Fruit fly (Drosophila melanogaster) whole organism, prepupa: ENCODE results near the gene Mkp3.

ENCODE experiments used
- Blimp-1 ChIP-seq: fragments of 200-800 bp; sonication (Bioruptor generic); optimal IDR thresholded peaks from 3 replicates; lab custom pipeline; 2017; ENCODE audit warnings: missing biosample characterization, missing genetic modification characterization, mild to moderate bottlenecking, moderate library complexity, missing genetic modification reagents
- CG10631 ChIP-seq: fragments of 200-800 bp; sonication (Bioruptor generic); optimal IDR thresholded peaks from 2 replicates; lab custom pipeline; 2016; ENCODE audit warnings: missing biosample characterization, missing genetic modification characterization
- CG11294 ChIP-seq: fragments of 200-800 bp; sonication (Bioruptor generic); IDR thresholded peaks from 2 replicates; pipeline ENCODE4 v1.3.6; 2022; ENCODE audit warnings: missing biosample characterization, missing genetic modification characterization
- CG15336 ChIP-seq: fragments of 200-800 bp; sonication (Bioruptor generic); IDR thresholded peaks from 2 replicates; pipeline ENCODE4 v1.3.6; 2022; ENCODE audit warnings: missing biosample characterization, missing genetic modification characterization
- CG1621 ChIP-seq: fragments of 200-800 bp; sonication (Bioruptor generic); optimal IDR thresholded peaks from 3 replicates; lab custom pipeline; 2018; ENCODE audit warnings: missing biosample characterization, mild to moderate bottlenecking, missing genetic modification characterization
- CG3032 ChIP-seq: fragments of 200-800 bp; optimal IDR thresholded peaks from 2 replicates; lab custom pipeline; 2019; ENCODE audit warnings: missing biosample characterization, mild to moderate bottlenecking, missing genetic modification characterization, moderate library complexity
- CG31627 ChIP-seq: fragments of 200-800 bp; sonication (Bioruptor generic); optimal IDR thresholded peaks from 3 replicates; lab custom pipeline; 2016; ENCODE audit warnings: missing biosample characterization, missing genetic modification characterization
- CG32006 ChIP-seq: fragments of 200-800 bp; sonication (Bioruptor generic); optimal IDR thresholded peaks from 3 replicates; lab custom pipeline; 2017; ENCODE audit warnings: missing biosample characterization, mild to moderate bottlenecking, missing genetic modification characterization
- CG34406 ChIP-seq: fragments of 200-800 bp; sonication (Bioruptor generic); optimal IDR thresholded peaks from 3 replicates; lab custom pipeline; 2016; ENCODE audit warnings: missing biosample characterization, missing genetic modification characterization
- CG4318 ChIP-seq: fragments of 200-800 bp; sonication (Bioruptor generic); optimal IDR thresholded peaks from 3 replicates; lab custom pipeline; 2017; ENCODE audit warnings: missing biosample characterization, mild to moderate bottlenecking, missing genetic modification characterization
- CG6276 ChIP-seq: fragments of 200-800 bp; sonication (Bioruptor generic); optimal IDR thresholded peaks from 2 replicates; lab custom pipeline; 2017; ENCODE audit warnings: missing biosample characterization, mild to moderate bottlenecking, missing genetic modification characterization
- CG6792 ChIP-seq: fragments of 200-800 bp; sonication (Bioruptor generic); optimal IDR thresholded peaks from 3 replicates; lab custom pipeline; 2016; ENCODE audit warnings: missing biosample characterization, missing genetic modification characterization
- CG6808 ChIP-seq: fragments of 200-800 bp; sonication (Bioruptor generic); optimal IDR thresholded peaks from 3 replicates; lab custom pipeline; 2017; ENCODE audit warnings: missing biosample characterization, missing genetic modification characterization, mild to moderate bottlenecking, moderate library complexity, missing genetic modification reagents
- CG6854 ChIP-seq: fragments of 200-800 bp; sonication (Bioruptor generic); optimal IDR thresholded peaks from 2 replicates; lab custom pipeline; 2017; ENCODE audit warnings: missing biosample characterization, mild to moderate bottlenecking, missing genetic modification characterization
- CG7368 ChIP-seq: fragments of 200-800 bp; sonication (Bioruptor generic); optimal IDR thresholded peaks from 3 replicates; lab custom pipeline; 2016; ENCODE audit warnings: missing biosample characterization, missing genetic modification characterization
- CG8119 ChIP-seq: fragments of 200-800 bp; sonication (Bioruptor generic); IDR thresholded peaks from 3 replicates; pipeline ENCODE4 v1.3.6; 2022; ENCODE audit warnings: missing biosample characterization, missing genetic modification characterization
- CG8319 ChIP-seq: fragments of 200-800 bp; sonication (Bioruptor generic); optimal IDR thresholded peaks from 3 replicates; lab custom pipeline; 2016; ENCODE audit warnings: missing biosample characterization, missing genetic modification characterization
- CG8632 ChIP-seq: fragments of 200-800 bp; sonication (Bioruptor generic); optimal IDR thresholded peaks from 3 replicates; lab custom pipeline; 2016; ENCODE audit warnings: missing biosample characterization, missing genetic modification characterization
- CG9139 ChIP-seq: fragments of 200-800 bp; sonication (Bioruptor generic); optimal IDR thresholded peaks from 3 replicates; lab custom pipeline; 2017; ENCODE audit warnings: missing biosample characterization, mild to moderate bottlenecking, missing genetic modification characterization
- Eip75B ChIP-seq: fragments of 200-800 bp; sonication (Bioruptor generic); optimal IDR thresholded peaks from 3 replicates; lab custom pipeline; 2016; ENCODE audit warnings: missing biosample characterization, missing genetic modification characterization
- Ets96B ChIP-seq: fragments of 200-800 bp; optimal IDR thresholded peaks from 2 replicates; lab custom pipeline; 2019; ENCODE audit warnings: missing biosample characterization, mild to moderate bottlenecking, missing genetic modification characterization, moderate library complexity
- Hr38 ChIP-seq: sonication (Bioruptor generic); optimal IDR thresholded peaks from 2 replicates; lab custom pipeline; 2016; ENCODE audit warnings: missing biosample characterization, missing genetic modification characterization
- Hr4 ChIP-seq: fragments of 200-800 bp; sonication (Bioruptor generic); optimal IDR thresholded peaks from 3 replicates; lab custom pipeline; 2016; ENCODE audit warnings: missing biosample characterization, missing genetic modification characterization
- Met ChIP-seq: fragments of 200-800 bp; sonication (Bioruptor generic); optimal IDR thresholded peaks from 3 replicates; lab custom pipeline; 2016; ENCODE audit warnings: missing biosample characterization, missing genetic modification characterization
- OdsH ChIP-seq: fragments of 200-800 bp; sonication (Bioruptor generic); optimal IDR thresholded peaks from 3 replicates; lab custom pipeline; 2016; ENCODE audit warnings: missing biosample characterization, missing genetic modification characterization
- Smox ChIP-seq: fragments of 200-800 bp; sonication (Bioruptor generic); optimal IDR thresholded peaks from 3 replicates; lab custom pipeline; 2016; ENCODE audit warnings: missing biosample characterization, missing genetic modification characterization
- Sox102F ChIP-seq: fragments of 200-800 bp; sonication (Bioruptor generic); optimal IDR thresholded peaks from 2 replicates; lab custom pipeline; 2016; ENCODE audit warnings: missing biosample characterization, mild to moderate bottlenecking, missing genetic modification characterization
- achi ChIP-seq: fragments of 200-800 bp; sonication (Bioruptor generic); optimal IDR thresholded peaks from 3 replicates; lab custom pipeline; 2016; ENCODE audit warnings: missing biosample characterization, missing genetic modification characterization
- cyc ChIP-seq: fragments of 200-800 bp; sonication (Bioruptor generic); optimal IDR thresholded peaks from 3 replicates; lab custom pipeline; 2016; ENCODE audit warnings: missing biosample characterization, missing genetic modification characterization
- dac ChIP-seq: fragments of 200-800 bp; sonication (Bioruptor generic); optimal IDR thresholded peaks from 2 replicates; lab custom pipeline; 2017; ENCODE audit warnings: missing biosample characterization, mild to moderate bottlenecking, missing genetic modification characterization
- dsx ChIP-seq: fragments of 200-800 bp; optimal IDR thresholded peaks from 3 replicates; lab custom pipeline; 2019; ENCODE audit warnings: missing biosample characterization, mild to moderate bottlenecking, missing genetic modification characterization, moderate library complexity; ENCODE audit not compliant: poor library complexity, severe bottlenecking
- eg ChIP-seq: fragments of 200-800 bp; sonication (Bioruptor generic); IDR thresholded peaks from 3 replicates; pipeline ENCODE4 v1.3.6; 2022; ENCODE audit warnings: missing biosample characterization, missing genetic modification characterization
- esn ChIP-seq: fragments of 200-800 bp; sonication (Bioruptor generic); optimal IDR thresholded peaks from 2 replicates; lab custom pipeline; 2016; ENCODE audit warnings: missing biosample characterization, mild to moderate bottlenecking, missing genetic modification characterization, moderate library complexity
- fd59A ChIP-seq: fragments of 200-800 bp; sonication (Bioruptor generic); optimal IDR thresholded peaks from 2 replicates; lab custom pipeline; 2017; ENCODE audit warnings: missing biosample characterization, mild to moderate bottlenecking, missing genetic modification characterization, missing genetic modification reagents
- fd85E ChIP-seq: fragments of 200-800 bp; sonication (Bioruptor generic); optimal IDR thresholded peaks from 3 replicates; lab custom pipeline; 2016; ENCODE audit warnings: missing biosample characterization, missing genetic modification characterization
- fkh ChIP-seq: fragments of 200-800 bp; sonication (Bioruptor generic); optimal IDR thresholded peaks from 3 replicates; lab custom pipeline; 2017; ENCODE audit warnings: missing biosample characterization, mild to moderate bottlenecking, missing genetic modification characterization, moderate library complexity
- lz ChIP-seq: fragments of 200-800 bp; sonication (Bioruptor generic); optimal IDR thresholded peaks from 3 replicates; lab custom pipeline; 2016; ENCODE audit warnings: missing biosample characterization, missing genetic modification characterization
- net ChIP-seq: fragments of 200-800 bp; sonication (Bioruptor generic); optimal IDR thresholded peaks from 3 replicates; lab custom pipeline; 2016; ENCODE audit warnings: missing biosample characterization, missing genetic modification characterization
- pdm3 ChIP-seq: fragments of 200-800 bp; sonication (Bioruptor generic); optimal IDR thresholded peaks from 3 replicates; lab custom pipeline; 2016; ENCODE audit warnings: missing biosample characterization, missing genetic modification characterization
- salr ChIP-seq, 2 experiments: fragments of 200-800 bp; sonication (Bioruptor generic); optimal IDR thresholded peaks; 3 replicates each; lab custom pipeline; 2016 to 2018; ENCODE audit warnings: missing biosample characterization in 2 of 2, missing genetic modification characterization in 2 of 2, mild to moderate bottlenecking in 1 of 2
- spab ChIP-seq: fragments of 200-800 bp; sonication (Bioruptor generic); optimal IDR thresholded peaks from 2 replicates; lab custom pipeline; 2017; ENCODE audit warnings: missing biosample characterization, mild to moderate bottlenecking, missing genetic modification characterization, missing genetic modification reagents
- ss ChIP-seq, 2 experiments: fragments of 200-800 bp; sonication (Bioruptor generic); optimal IDR thresholded peaks; 2 replicates in 1 of 2; 3 replicates in 1 of 2; lab custom pipeline; 2017 to 2018; ENCODE audit warnings: mild to moderate bottlenecking in 2 of 2, missing biosample characterization in 2 of 2, missing genetic modification characterization in 2 of 2, moderate library complexity in 1 of 2
- svp ChIP-seq: fragments of 200-800 bp; sonication (Bioruptor generic); peaks from one replicate; lab custom pipeline; 2016; ENCODE audit warnings: missing biosample characterization, missing genetic modification characterization
- topi ChIP-seq: fragments of 200-800 bp; sonication (Bioruptor generic); optimal IDR thresholded peaks from 3 replicates; lab custom pipeline; 2016; ENCODE audit warnings: missing biosample characterization, missing genetic modification characterization
- vri ChIP-seq: fragments of 200-800 bp; sonication (Bioruptor generic); optimal IDR thresholded peaks from 3 replicates; lab custom pipeline; 2016; ENCODE audit warnings: missing biosample characterization, mild to moderate bottlenecking, missing genetic modification characterization

The Mkp3 gene

DNA sequence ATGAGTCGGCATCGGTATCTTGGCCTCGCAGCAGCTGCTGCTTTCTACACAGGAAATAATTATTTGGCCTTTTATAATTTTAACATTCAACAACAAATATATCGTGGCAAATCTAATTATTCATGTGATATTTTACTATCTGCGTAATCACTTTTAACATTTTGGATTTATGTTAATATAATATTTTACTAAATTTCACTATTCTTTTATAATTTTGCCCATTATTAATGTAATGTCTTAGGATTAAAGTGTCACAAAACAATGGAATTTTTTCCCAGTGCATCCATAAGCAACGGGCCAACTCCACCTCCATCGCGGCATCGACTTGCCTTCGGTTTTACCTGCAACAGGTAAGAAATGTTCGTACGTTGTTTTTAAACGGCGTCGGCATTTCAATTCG lies 43.7 kb downstream of the Mkp3 start (continued):
- peak; percentile 91 for TF ChIP-seq Met (GFP tag; lab: Kevin White, UChicago)
- peak; percentile 94 for TF ChIP-seq svp (GFP tag; lab: Kevin White, UChicago)
- peak; percentile 89 for TF ChIP-seq net (GFP tag; lab: Kevin White, UChicago)
- TF ChIP-seq CG32006 = peak; percentile 97
- TF ChIP-seq CG6792 (GFP tag; lab: Kevin White, UChicago) = peak; percentile 93
- TF ChIP-seq CG6808 (GFP tag; lab: Kevin White, UChicago) = peak; percentile 95
- peak; percentile 91 for TF ChIP-seq fd59A (GFP tag; lab: Kevin White, UChicago)
- peak; percentile 95 for TF ChIP-seq spab (GFP tag; lab: Kevin White, UChicago)
- peak; percentile 98 for TF ChIP-seq CG3032 (tag; lab: Kevin White, UChicago)
- TF ChIP-seq vri (GFP tag; lab: Kevin White, UChicago) = peak; percentile 72
- peak; percentile 93 for TF ChIP-seq CG9139 (GFP tag; lab: Kevin White, UChicago)
- TF ChIP-seq Sox102F (GFP tag; lab: Kevin White, UChicago) = peak; percentile 88
- peak; percentile 89 for TF ChIP-seq Smox
- peak; percentile 94 to 95 for TF ChIP-seq ss (GFP tag; optimal IDR thresholded peaks at IDR 0.05; lab: Kevin White, UChicago)
- TF ChIP-seq CG8632 (GFP tag; lab: Kevin White, UChicago) = peak; percentile 95
- TF ChIP-seq esn (GFP tag; lab: Kevin White, UChicago) = peak; percentile 95
- TF ChIP-seq fkh (GFP tag; lab: Kevin White, UChicago) = peak; percentile 14
- TF ChIP-seq CG8319 (GFP tag; lab: Kevin White, UChicago) = peak; percentile 89
- TF ChIP-seq cyc (GFP tag; lab: Kevin White, UChicago) = peak; percentile 86
- peak; percentile 92 for TF ChIP-seq Hr4
- peak; percentile 97 for TF ChIP-seq Ets96B

DNA sequence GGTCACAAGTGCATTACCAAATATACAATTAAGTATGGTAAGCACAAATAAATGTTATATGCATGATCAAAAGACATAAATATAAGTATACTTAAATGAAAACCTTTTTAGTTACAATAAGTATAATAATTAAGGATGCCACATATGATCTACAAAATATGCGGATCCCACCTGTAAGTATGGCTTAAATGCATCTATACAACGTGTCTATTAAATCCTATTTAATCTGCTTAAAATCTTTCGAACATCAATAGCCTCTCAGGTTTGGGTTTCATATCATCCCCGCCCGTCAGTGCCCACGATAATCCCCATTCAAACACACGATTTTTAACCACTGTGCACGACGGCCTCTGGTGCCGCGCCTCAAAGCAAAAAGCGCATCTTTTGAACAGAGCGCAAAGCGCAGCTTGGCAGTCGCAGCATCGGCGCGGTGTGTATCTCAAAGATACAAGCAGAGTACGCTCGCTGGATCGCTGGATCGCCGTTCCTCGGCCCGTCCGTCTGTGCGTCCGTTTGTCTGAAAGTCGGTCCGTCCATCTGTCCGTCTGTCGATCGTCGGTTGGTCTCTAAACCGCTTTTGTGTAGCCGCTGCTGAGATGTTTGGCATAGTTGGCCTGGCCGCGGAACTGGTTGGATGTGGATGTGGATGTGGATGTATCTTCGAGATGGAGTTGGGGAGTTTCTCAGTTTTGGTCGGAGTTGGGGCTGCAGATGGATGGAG lies 44.4 kb downstream of the Mkp3 start:
- peak; percentile 92 for TF ChIP-seq CG10631 (GFP tag; lab: Kevin White, UChicago)
- peak; percentile 56 for TF ChIP-seq CG1621 (tag; lab: Kevin White, UChicago)
- TF ChIP-seq pdm3 (GFP tag; lab: Kevin White, UChicago) = peak; percentile 87
- peak; percentile 90 for TF ChIP-seq CG6792 (GFP tag; lab: Kevin White, UChicago)
- TF ChIP-seq topi = peak; percentile 91
- peak; percentile 90 for TF ChIP-seq spab (GFP tag; lab: Kevin White, UChicago)
- TF ChIP-seq esn (GFP tag; lab: Kevin White, UChicago) = peak; percentile 93
- peak; percentile 63 to 90 for TF ChIP-seq salr (GFP tag; optimal IDR thresholded peaks at IDR 0.05; lab: Kevin White, UChicago)
- TF ChIP-seq Hr38 (GFP tag; lab: Kevin White, UChicago) = no peak
- peak; percentile 59 for TF ChIP-seq Blimp-1 (GFP tag; lab: Kevin White, UChicago)
- TF ChIP-seq CG11294 = no peak
- TF ChIP-seq Hr4 = peak; percentile 89
- peak; percentile 75 for TF ChIP-seq dsx (GFP tag; lab: Kevin White, UChicago)
- TF ChIP-seq ss (GFP tag; optimal IDR thresholded peaks at IDR 0.05; lab: Kevin White, UChicago) = peak; percentile 71 to 90
- peak; percentile 67 for TF ChIP-seq vri (GFP tag; lab: Kevin White, UChicago)
- peak; percentile 94 for TF ChIP-seq CG32006
- peak; percentile 75 for TF ChIP-seq CG15336 (GFP tag; lab: Robert Waterston, UW)
- TF ChIP-seq CG6276 (GFP tag; lab: Kevin White, UChicago) = peak; percentile 83
- TF ChIP-seq CG7368 (GFP tag; lab: Kevin White, UChicago) = peak; percentile 87
- peak; percentile 90 for TF ChIP-seq net (GFP tag; lab: Kevin White, UChicago)
- peak; percentile 81 for TF ChIP-seq CG31627 (GFP tag; lab: Kevin White, UChicago)
- peak; percentile 90 for TF ChIP-seq CG8632 (GFP tag; lab: Kevin White, UChicago)
- TF ChIP-seq lz (GFP tag; lab: Kevin White, UChicago) = peak; percentile 87
- TF ChIP-seq OdsH (GFP tag; lab: Kevin White, UChicago) = peak; percentile 90
- peak; percentile 89 for TF ChIP-seq Ets96B
- peak; percentile 89 for TF ChIP-seq Eip75B (GFP tag; lab: Kevin White, UChicago)
- TF ChIP-seq CG34406 (GFP tag; lab: Kevin White, UChicago) = peak; percentile 90
- TF ChIP-seq CG6854 (GFP tag; lab: Kevin White, UChicago) = peak; percentile 9
- TF ChIP-seq CG9139 (GFP tag; lab: Kevin White, UChicago) = peak; percentile 71
- no peak for TF ChIP-seq fkh (GFP tag; lab: Kevin White, UChicago)
- peak; percentile 72 for TF ChIP-seq dac (GFP tag; lab: Kevin White, UChicago)
- TF ChIP-seq CG6808 (GFP tag; lab: Kevin White, UChicago) = peak; percentile 91
- TF ChIP-seq svp (GFP tag; lab: Kevin White, UChicago) = peak; percentile 95
- peak; percentile 89 for TF ChIP-seq CG4318
- peak; percentile 64 for TF ChIP-seq fd85E (GFP tag; lab: Kevin White, UChicago)
- peak; percentile 89 for TF ChIP-seq achi (GFP tag; lab: Kevin White, UChicago)
- TF ChIP-seq eg (GFP tag; lab: Robert Waterston, UW) = peak; percentile 57; the same call in 2 of the 3 replicates
- peak; percentile 76; the same call in 2 of the 3 replicates for TF ChIP-seq CG8119 (GFP tag; lab: Robert Waterston, UW)
